Worm (Caenorhabditis elegans) whole organism, late embryonic: ENCODE results near the gene C05B5.4.

ENCODE experiments used
- C08G9.2 ChIP-seq: sonication (generic microtip); optimal IDR thresholded peaks from 2 replicates; lab custom pipeline; 2016; ENCODE audit warnings: mild to moderate bottlenecking, missing genetic modification characterization, moderate library complexity, missing compliant biosample characterization
- K02D7.2 ChIP-seq: sonication (generic microtip); optimal IDR thresholded peaks from 2 replicates; lab custom pipeline; 2017; ENCODE audit warnings: mild to moderate bottlenecking, missing genetic modification characterization, missing compliant biosample characterization
- K09A11.1 ChIP-seq: sonication (generic microtip); optimal IDR thresholded peaks from 2 replicates; lab custom pipeline; 2017; ENCODE audit warnings: antibody characterized with exemption, mild to moderate bottlenecking, missing genetic modification characterization, missing compliant biosample characterization; ENCODE audit not compliant: insufficient read depth
- ahr-1 ChIP-seq: sonication (generic microtip); optimal IDR thresholded peaks from 2 replicates; lab custom pipeline; 2016; ENCODE audit warnings: missing genetic modification characterization, missing compliant biosample characterization
- ceh-18 ChIP-seq: sonication (generic microtip); optimal IDR thresholded peaks from 2 replicates; lab custom pipeline; 2016; ENCODE audit warnings: missing genetic modification characterization, missing compliant biosample characterization
- ceh-2 ChIP-seq: sonication (generic microtip); optimal IDR thresholded peaks from 2 replicates; lab custom pipeline; 2016; ENCODE audit warnings: missing genotype, missing genetic modification characterization, missing compliant biosample characterization
- ceh-22 ChIP-seq: sonication (generic microtip); optimal IDR thresholded peaks from 2 replicates; lab custom pipeline; 2017; ENCODE audit warnings: missing biosample characterization, missing genetic modification characterization
- ceh-24 ChIP-seq: sonication (generic microtip); optimal IDR thresholded peaks from 2 replicates; lab custom pipeline; 2016; ENCODE audit warnings: mild to moderate bottlenecking, missing genetic modification characterization, missing compliant biosample characterization
- ceh-31 ChIP-seq: sonication (generic microtip); optimal IDR thresholded peaks from 2 replicates; lab custom pipeline; 2016; ENCODE audit warnings: missing genetic modification characterization, missing compliant biosample characterization
- dmd-4 ChIP-seq: sonication (generic microtip); optimal IDR thresholded peaks from 2 replicates; lab custom pipeline; 2016; ENCODE audit warnings: borderline replicate concordance, missing genetic modification characterization, missing compliant biosample characterization
- dve-1 ChIP-seq: sonication (generic microtip); optimal IDR thresholded peaks from 2 replicates; lab custom pipeline; 2017; ENCODE audit warnings: antibody characterized with exemption, mild to moderate bottlenecking, missing genetic modification characterization, missing compliant biosample characterization
- elt-2 ChIP-seq: sonication (generic microtip); optimal IDR thresholded peaks from 2 replicates; lab custom pipeline; 2016; ENCODE audit warnings: missing genetic modification reagents, missing genetic modification characterization, missing compliant biosample characterization
- fax-1 ChIP-seq: sonication (generic microtip); optimal IDR thresholded peaks from 2 replicates; lab custom pipeline; 2016; ENCODE audit warnings: missing genotype, missing genetic modification characterization, missing compliant biosample characterization
- fkh-10 ChIP-seq: fragments of 150-350 bp; optimal IDR thresholded peaks from 2 replicates; lab custom pipeline; 2014; ENCODE audit warnings: missing biosample characterization, missing genetic modification reagents, missing genetic modification characterization
- gmeb-2 ChIP-seq: sonication (generic microtip); optimal IDR thresholded peaks from 2 replicates; lab custom pipeline; 2016; ENCODE audit warnings: missing genetic modification characterization, inconsistent platforms, missing compliant biosample characterization
- hlh-13 ChIP-seq: fragments of 200-800 bp; sonication (Bioruptor generic); optimal IDR thresholded peaks from 2 replicates; lab custom pipeline; 2018; ENCODE audit warnings: mild to moderate bottlenecking, missing genetic modification characterization, missing compliant biosample characterization
- hlh-30 ChIP-seq: sonication (generic microtip); optimal IDR thresholded peaks from 2 replicates; lab custom pipeline; 2017; ENCODE audit warnings: antibody characterized with exemption, missing genetic modification characterization, missing compliant biosample characterization; ENCODE audit not compliant: insufficient read depth
- hlh-6 ChIP-seq: sonication (generic microtip); optimal IDR thresholded peaks from 2 replicates; lab custom pipeline; 2016; ENCODE audit warnings: missing genotype, missing genetic modification characterization, missing compliant biosample characterization
- hlh-8 ChIP-seq: sonication (generic microtip); optimal IDR thresholded peaks from 2 replicates; lab custom pipeline; 2016; ENCODE audit warnings: missing genotype, missing genetic modification characterization, missing compliant biosample characterization
- lim-6 ChIP-seq: sonication (generic microtip); optimal IDR thresholded peaks from 2 replicates; lab custom pipeline; 2016; ENCODE audit warnings: missing genetic modification characterization, missing compliant biosample characterization
- madf-2 ChIP-seq: sonication (generic microtip); optimal IDR thresholded peaks from 2 replicates; lab custom pipeline; 2017; ENCODE audit warnings: missing genetic modification characterization, missing compliant biosample characterization
- nhr-232 ChIP-seq: sonication (generic microtip); optimal IDR thresholded peaks from 2 replicates; lab custom pipeline; 2016; ENCODE audit warnings: missing genetic modification characterization, missing compliant biosample characterization
- pat-9 ChIP-seq: fragments of 200-800 bp; sonication (Bioruptor generic); optimal IDR thresholded peaks from 2 replicates; lab custom pipeline; 2018; ENCODE audit warnings: mild to moderate bottlenecking, missing genetic modification characterization, moderate library complexity, missing compliant biosample characterization
- pax-1 ChIP-seq: fragments of 150-350 bp; optimal IDR thresholded peaks from 2 replicates; lab custom pipeline; 2014; ENCODE audit warnings: missing biosample characterization, missing genetic modification characterization
- pha-2 ChIP-seq: sonication (generic microtip); optimal IDR thresholded peaks from 2 replicates; lab custom pipeline; 2017; ENCODE audit warnings: mild to moderate bottlenecking, missing genetic modification characterization, missing compliant biosample characterization
- pha-4 ChIP-seq: fragments of 150-350 bp; optimal IDR thresholded peaks from 2 replicates; lab custom pipeline; 2018; ENCODE audit warnings: missing biosample characterization, missing genetic modification reagents, missing genetic modification characterization
- pqm-1 ChIP-seq: sonication (generic microtip); optimal IDR thresholded peaks from 2 replicates; lab custom pipeline; 2016; ENCODE audit warnings: missing genetic modification characterization, missing compliant biosample characterization
- pros-1 ChIP-seq: fragments of 150-350 bp; optimal IDR thresholded peaks from 2 replicates; lab custom pipeline; 2014; ENCODE audit warnings: missing biosample characterization, missing genetic modification reagents, missing genetic modification characterization
- rnt-1 ChIP-seq: sonication (generic microtip); optimal IDR thresholded peaks from 2 replicates; lab custom pipeline; 2016; ENCODE audit warnings: missing genetic modification characterization, missing compliant biosample characterization
- sox-2 ChIP-seq: fragments of 200-800 bp; sonication (Bioruptor generic); IDR thresholded peaks from 2 replicates; pipeline ENCODE4 v1.3.6; 2022; ENCODE audit warnings: missing genetic modification reagents, missing genetic modification characterization, missing compliant biosample characterization
- sox-4 ChIP-seq: sonication (generic microtip); optimal IDR thresholded peaks from 2 replicates; lab custom pipeline; 2017; ENCODE audit warnings: mild to moderate bottlenecking, missing genetic modification characterization, inconsistent platforms, missing compliant biosample characterization
- tbx-2 ChIP-seq: sonication (generic microtip); optimal IDR thresholded peaks from 2 replicates; lab custom pipeline; 2016; ENCODE audit warnings: missing genetic modification characterization, missing compliant biosample characterization
- ttx-3 ChIP-seq: sonication (generic microtip); optimal IDR thresholded peaks from 2 replicates; lab custom pipeline; 2016; ENCODE audit warnings: missing genetic modification reagents, missing genetic modification characterization, missing compliant biosample characterization
- unc-42 ChIP-seq: sonication (generic microtip); optimal IDR thresholded peaks from 2 replicates; lab custom pipeline; 2016; ENCODE audit warnings: missing genotype, missing genetic modification characterization, missing compliant biosample characterization
- zip-5 ChIP-seq: sonication (generic microtip); optimal IDR thresholded peaks from 2 replicates; lab custom pipeline; 2016; ENCODE audit warnings: missing genetic modification characterization, missing compliant biosample characterization
- ztf-16 ChIP-seq: sonication (generic microtip); optimal IDR thresholded peaks from 2 replicates; lab custom pipeline; 2017; ENCODE audit warnings: missing genetic modification characterization, missing compliant biosample characterization

Gene C05B5.4

DNA sequence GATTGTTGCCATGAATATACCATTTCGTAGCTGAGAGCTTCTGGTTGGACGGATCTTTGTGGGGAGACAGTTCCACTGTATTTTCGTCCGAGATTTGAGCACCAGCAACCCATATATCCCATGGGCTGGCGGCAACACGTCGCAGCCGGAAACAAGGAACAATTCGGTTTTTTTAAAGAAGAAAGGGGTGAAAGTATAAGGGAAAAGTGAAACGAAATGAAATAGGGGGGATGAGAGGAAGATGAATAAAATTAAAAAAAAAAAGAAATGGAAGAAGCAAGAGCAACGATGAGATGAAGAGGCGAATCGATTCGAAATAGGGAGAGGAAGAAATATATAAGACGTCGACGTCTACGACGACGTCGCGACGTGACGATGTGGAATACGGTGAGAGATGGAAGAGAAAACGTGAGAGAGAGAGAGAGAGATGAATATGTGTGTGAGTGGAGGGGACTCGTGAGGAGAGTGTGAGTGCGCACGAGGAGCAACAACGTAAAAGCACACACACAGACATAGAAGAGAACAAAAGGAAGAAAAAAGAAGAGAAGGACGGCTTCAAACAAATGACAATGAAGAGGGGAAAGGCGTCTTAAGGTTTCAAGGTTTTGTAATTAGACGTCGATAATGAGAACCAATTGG is 22.8 kb downstream of the C05B5.4 start, which contains the start of gene rgs-1 (continued):
- TF ChIP-seq C08G9.2 (tag; lab: Kevin White, UChicago) (peak; percentile 39), nhr-232 (tag; lab: Kevin White, UChicago) (no peak), tbx-2 (peak; percentile 58), hlh-30 (tag; lab: Kevin White, UChicago) (peak; percentile 86), ttx-3 (tag; lab: Kevin White, UChicago) (no peak), hlh-6 (tag; lab: Kevin White, UChicago) (peak; percentile 8)

DNA sequence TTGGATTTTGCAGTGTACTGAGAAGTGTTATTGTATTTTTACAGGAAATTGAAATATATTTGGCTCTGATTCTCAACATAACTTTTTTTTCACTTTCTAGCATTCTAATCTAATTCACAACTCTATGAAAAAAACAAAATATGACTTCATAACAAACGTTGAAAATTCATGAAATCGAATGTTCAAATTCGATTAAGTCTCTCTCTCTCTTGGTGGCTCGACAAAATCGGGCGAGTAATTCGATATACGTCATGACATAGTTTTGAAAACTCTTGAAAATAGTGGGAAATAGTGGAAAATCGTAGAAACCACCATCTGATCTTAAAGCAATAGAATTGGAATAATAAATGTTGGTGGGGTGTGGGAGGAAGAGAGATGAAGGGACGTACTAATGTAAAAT is 24.3 kb downstream of the C05B5.4 start:
- no peak for TF ChIP-seq pax-1 (tag; lab: Kevin White, UChicago)
- peak; percentile 92 for TF ChIP-seq unc-42 (tag; lab: Kevin White, UChicago)
- TF ChIP-seq zip-5 (tag; lab: Kevin White, UChicago) = no peak
- TF ChIP-seq pat-9 = no peak

DNA sequence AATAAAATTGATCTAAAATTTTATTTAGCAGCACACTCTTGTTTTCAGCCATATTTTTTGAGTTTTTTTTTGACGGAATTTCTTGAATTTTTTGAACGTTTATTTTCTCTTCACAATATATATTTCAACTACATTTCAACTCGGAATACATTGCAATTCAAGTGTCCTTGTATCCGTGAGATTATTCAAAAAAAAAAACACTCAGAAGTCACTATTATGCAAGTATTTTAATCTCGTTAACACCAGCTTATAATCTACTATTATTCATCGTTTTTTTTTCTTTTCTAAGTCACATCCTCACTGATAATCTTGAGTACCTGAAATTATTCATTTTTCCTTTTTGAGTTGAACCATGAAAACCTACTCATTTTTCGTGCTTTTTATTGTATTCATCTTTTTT is 29.8 kb downstream of the C05B5.4 start, which contains the start of gene ins-21:
ins-21 (plus strand) TSS at position 301 of the 400 bp plus-strand sequence.
- TF ChIP-seq ztf-16 (no peak), ceh-22 (no peak), madf-2 (tag; lab: Kevin White, UChicago) (no peak), pax-1 (tag; lab: Kevin White, UChicago) (no peak), lim-6 (tag; lab: Kevin White, UChicago) (no peak), sox-4 (tag; lab: Kevin White, UChicago) (no peak), sox-2 (GFP tag; lab: Robert Waterston, UW) (no peak), nhr-232 (tag; lab: Kevin White, UChicago) (no peak), K02D7.2 (tag; lab: Kevin White, UChicago) (no peak), gmeb-2 (tag; lab: Kevin White, UChicago) (no peak), dve-1 (tag; lab: Kevin White, UChicago) (no peak), tbx-2 (no peak), pqm-1 (tag; lab: Kevin White, UChicago) (no peak), ceh-2 (tag; lab: Kevin White, UChicago) (no peak), K09A11.1 (tag; lab: Kevin White, UChicago) (no peak), ceh-18 (tag; lab: Kevin White, UChicago) (no peak), pha-2 (tag; lab: Kevin White, UChicago) (no peak)

DNA sequence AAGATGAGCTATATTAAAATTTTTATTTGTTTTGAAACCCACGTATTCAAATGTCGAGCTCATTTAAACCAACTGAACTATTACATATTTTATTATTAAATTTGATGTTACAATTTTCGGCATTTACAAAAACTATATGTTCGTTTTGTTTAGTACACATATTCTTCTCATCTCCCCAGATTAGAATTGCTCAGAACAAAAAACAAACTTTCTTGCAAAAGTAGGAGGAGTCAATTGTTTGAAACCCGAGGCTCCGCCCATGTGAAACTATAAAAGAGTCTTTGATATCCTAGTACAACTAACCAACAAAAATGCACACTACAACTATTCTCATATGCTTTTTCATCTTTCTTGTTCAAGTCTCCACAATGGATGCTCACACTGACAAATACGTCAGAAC is 32.3 kb downstream of the C05B5.4 start, which contains the start of gene ins-22:
ins-22 (plus strand) TSS at position 301 of the 400 bp plus-strand sequence.
- TF ChIP-seq dmd-4 (tag; lab: Kevin White, UChicago) (no peak), ceh-24 (tag; lab: Kevin White, UChicago) (no peak), rnt-1 (tag; lab: Kevin White, UChicago) (no peak), sox-4 (tag; lab: Kevin White, UChicago) (no peak), fkh-10 (GFP tag; lab: Kevin White, UChicago) (no peak), fax-1 (no peak), dve-1 (tag; lab: Kevin White, UChicago) (no peak), K02D7.2 (tag; lab: Kevin White, UChicago) (no peak), hlh-13 (no peak), pros-1 (tag; lab: Kevin White, UChicago) (no peak), lim-6 (tag; lab: Kevin White, UChicago) (no peak), ceh-31 (tag; lab: Kevin White, UChicago) (no peak), pha-4 (no peak), elt-2 (no peak), hlh-8 (no peak), ahr-1 (no peak)
